Fruit fly (Drosophila melanogaster): Measurements from ENCODE around the gene CG34291.

DNA sequence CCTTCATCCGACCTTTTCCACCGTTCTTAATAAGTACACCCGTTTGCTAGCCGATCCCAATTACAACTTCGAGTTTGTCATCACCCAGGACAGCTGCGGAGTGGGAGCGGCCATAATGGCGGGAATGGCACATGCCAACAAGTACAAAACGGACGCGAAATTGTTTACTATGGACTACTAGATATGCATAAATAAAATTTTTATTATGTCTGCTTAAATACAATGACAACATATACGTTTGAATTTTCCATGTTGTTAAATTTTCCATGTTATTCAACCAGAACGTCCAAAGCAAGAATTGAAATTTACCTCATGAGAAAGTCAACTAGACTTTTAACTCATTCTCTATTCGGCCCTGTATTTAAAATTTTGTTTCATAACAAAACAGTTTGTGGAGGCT is 24.8 kb upstream of the CG34291 start, which contains the start of gene Hex-t2:
- TF ChIP-seq CTCF (optimal IDR thresholded peaks at IDR 0.05) (no peak), CG8478 (optimal IDR thresholded peaks at IDR 0.05) (no peak)
